Worm (Caenorhabditis elegans): ENCODE results near the gene srz-97.

DNA sequence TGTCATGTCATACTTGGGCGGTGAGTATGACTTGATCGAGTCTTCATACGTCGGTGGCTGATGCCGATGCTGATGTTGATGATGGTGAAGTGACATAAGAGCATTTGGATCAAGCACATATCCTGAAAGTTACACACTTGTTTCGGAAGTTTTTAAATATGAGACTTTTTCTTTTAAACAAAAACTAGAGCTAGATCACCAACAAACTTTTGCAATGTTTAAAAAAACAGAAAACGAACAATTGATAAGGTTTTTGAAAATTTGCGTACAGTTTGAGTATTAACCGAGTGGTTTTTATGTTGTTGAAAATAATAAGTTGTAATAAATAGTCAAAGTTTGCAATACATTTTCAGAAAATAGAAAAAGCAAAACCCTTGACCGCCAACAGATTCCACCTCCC is 16.5 kb upstream of the srz-97 start, which contains the start of gene R02D5.4:
- TF ChIP-seq nhr-25 (tag; optimal IDR thresholded peaks at IDR 0.05): no peak
- TF ChIP-seq elt-2 (tag; optimal IDR thresholded peaks at IDR 0.05): no peak
- no peak for TF ChIP-seq ama-1 (optimal IDR thresholded peaks at IDR 0.05)
- no peak for TF ChIP-seq unc-39 (tag; optimal IDR thresholded peaks at IDR 0.05)
- no peak for TF ChIP-seq ZK546.5 (tag; optimal IDR thresholded peaks at IDR 0.05)
- no peak for TF ChIP-seq ztf-4 (tag; optimal IDR thresholded peaks at IDR 0.05)
- TF ChIP-seq aly-2 (tag; optimal IDR thresholded peaks at IDR 0.05): no peak
